Worm (Caenorhabditis elegans): ENCODE measurements around the gene srj-44.

srj-44 gene

DNA sequence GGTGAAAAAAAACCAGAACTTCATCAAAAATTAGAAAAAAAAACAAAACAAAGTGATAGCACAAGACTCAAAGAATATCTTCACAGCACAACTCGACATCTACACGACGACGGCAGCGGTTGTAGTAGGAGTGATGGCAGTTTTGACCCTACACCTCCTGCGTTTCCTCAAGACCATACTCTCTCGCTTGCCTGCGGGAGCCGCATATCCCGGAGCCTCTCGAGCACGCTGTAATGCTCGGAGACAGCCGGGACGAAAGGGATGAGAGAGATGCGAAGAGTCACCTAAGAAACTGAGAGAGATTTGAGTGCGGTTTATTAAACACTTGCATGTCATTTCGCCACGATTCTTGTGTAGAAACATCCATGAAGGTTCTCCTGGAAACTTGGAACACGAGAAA is 36.2 kb downstream of the srj-44 start:
- TF ChIP-seq dpff-1 (tag; optimal IDR thresholded peaks at IDR 0.05) (no peak), C17E4.6 (GFP tag; IDR thresholded peaks at IDR 0.05) (no peak), attf-3 (GFP tag; conservative IDR thresholded peaks at IDR 0.05) (no peak), ama-1 (optimal IDR thresholded peaks at IDR 0.05) (no peak), ama-1 (GFP tag; optimal IDR thresholded peaks at IDR 0.05) (no peak), B0336.3 (GFP tag; IDR thresholded peaks at IDR 0.05) (no peak), dox-1 (GFP tag; IDR thresholded peaks at IDR 0.05) (no peak), nfya-1 (tag; optimal IDR thresholded peaks at IDR 0.05; ENCODE audit: borderline replicate concordance, insufficient read depth) (no peak), pbrm-1 (GFP tag; IDR thresholded peaks at IDR 0.05) (no peak), madf-10 (tag; optimal IDR thresholded peaks at IDR 0.05) (no peak), sptf-2 (GFP tag; optimal IDR thresholded peaks at IDR 0.05) (no peak), ztf-25 (GFP tag; IDR thresholded peaks at IDR 0.05) (no peak), F23B12.7 (tag; optimal IDR thresholded peaks at IDR 0.05; ENCODE audit: insufficient read depth) (no peak)

DNA sequence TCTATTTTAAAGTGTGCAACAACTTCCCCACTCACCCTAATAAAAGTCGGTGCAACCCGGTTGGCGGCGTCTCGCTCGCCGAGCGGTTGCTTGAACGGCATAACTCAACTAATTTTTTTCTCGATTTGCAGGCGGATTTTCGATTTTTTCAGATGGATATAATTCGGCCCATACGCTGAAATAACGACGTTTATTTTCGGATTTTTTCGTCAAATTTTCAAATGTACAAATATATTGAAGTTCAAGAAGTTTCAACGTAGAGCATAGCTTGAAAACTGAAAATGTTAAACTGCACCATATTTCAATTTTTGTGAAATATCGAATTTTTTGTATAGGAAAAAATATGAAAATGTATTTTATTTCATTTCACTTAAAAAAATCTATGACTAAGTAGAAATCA is 37.9 kb downstream of the srj-44 start, which contains the start of gene ketn-1:
ketn-1 (minus strand) TSS at position 101 of the 400 bp plus-strand sequence.
- TF ChIP-seq zfh-2 (GFP tag; conservative IDR thresholded peaks at IDR 0.05) (no peak), F52B5.7 (tag; optimal IDR thresholded peaks at IDR 0.05) (no peak), egrh-3 (GFP tag; IDR thresholded peaks at IDR 0.05) (no peak), lir-1 (GFP tag; conservative IDR thresholded peaks at IDR 0.05) (no peak), nfyb-1 (GFP tag; IDR thresholded peaks at IDR 0.05) (no peak), gei-17 (GFP tag; optimal IDR thresholded peaks at IDR 0.05) (no peak), F37B4.10 (GFP tag; IDR thresholded peaks at IDR 0.05) (no peak), hmg-20 (GFP tag; IDR thresholded peaks at IDR 0.05) (no peak), hmg-1.2 (GFP tag; IDR thresholded peaks at IDR 0.05) (no peak), snpc-4 (GFP tag; optimal IDR thresholded peaks at IDR 0.05) (no peak), snpc-4 (tag; optimal IDR thresholded peaks at IDR 0.05) (no peak), F55B11.4 (tag; optimal IDR thresholded peaks at IDR 0.05; ENCODE audit: borderline replicate concordance, insufficient read depth) (no peak), nfya-2 (GFP tag; IDR thresholded peaks at IDR 0.05) (no peak), mel-28 (tag; optimal IDR thresholded peaks at IDR 0.05; ENCODE audit: borderline replicate concordance) (no peak), C17E4.6 (GFP tag; IDR thresholded peaks at IDR 0.05) (no peak), ceh-91 (GFP tag; IDR thresholded peaks at IDR 0.05) (no peak), attf-6 (GFP tag; IDR thresholded peaks at IDR 0.05) (no peak), aptf-2 (GFP tag; conservative IDR thresholded peaks at IDR 0.05) (no peak), T26A5.8 (tag; optimal IDR thresholded peaks at IDR 0.05) (no peak), egl-18 (GFP tag; IDR thresholded peaks at IDR 0.05) (no peak)

DNA sequence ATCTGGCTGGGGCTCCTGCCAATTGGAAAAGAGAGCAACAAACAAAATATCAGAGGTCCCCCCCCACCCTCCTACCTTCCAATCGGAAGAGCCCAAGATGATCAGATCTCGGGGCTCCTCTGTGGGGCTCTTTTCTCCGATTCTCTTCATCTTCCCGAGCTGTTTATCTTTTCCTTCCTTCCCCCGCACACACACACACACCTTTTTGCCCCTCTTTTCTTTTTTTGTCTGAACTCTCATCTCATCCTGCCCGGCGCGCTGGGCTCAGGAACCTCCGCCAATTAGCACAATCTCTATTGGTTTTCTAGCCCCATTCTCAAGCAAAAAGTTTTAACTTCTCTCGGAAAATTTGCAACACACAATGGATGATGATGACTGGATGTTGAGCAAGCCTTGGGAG is 42.4 kb downstream of the srj-44 start:
- no peak for TF ChIP-seq hlh-26 (GFP tag; conservative IDR thresholded peaks at IDR 0.05)
- peak; percentile 57 for TF ChIP-seq zfh-2 (GFP tag; conservative IDR thresholded peaks at IDR 0.05)

DNA sequence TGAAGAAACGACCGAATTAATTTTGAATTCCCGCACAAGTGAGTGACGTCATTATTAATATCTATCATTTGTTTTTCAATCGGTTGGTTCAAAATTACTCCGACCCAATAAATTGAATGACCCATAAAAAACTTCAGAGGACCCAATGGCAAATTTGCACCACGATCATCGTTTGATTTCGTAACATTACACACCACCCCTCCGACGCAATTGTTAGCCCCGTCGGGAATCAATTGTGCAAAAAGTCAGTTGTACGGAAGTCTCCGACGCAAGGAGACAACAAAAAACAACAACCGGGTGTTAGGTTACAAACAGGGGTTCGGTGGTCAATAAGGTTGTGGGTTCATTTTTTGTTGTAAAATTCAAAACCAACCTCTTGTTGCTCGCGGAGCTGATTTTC is 43.7 kb downstream of the srj-44 start:
- TF ChIP-seq bed-2 (GFP tag; IDR thresholded peaks at IDR 0.05) (no peak), zim-3 (tag; optimal IDR thresholded peaks at IDR 0.05) (no peak), egl-44 (GFP tag; IDR thresholded peaks at IDR 0.05) (no peak), hrde-1 (tag; optimal IDR thresholded peaks at IDR 0.05; ENCODE audit: borderline replicate concordance) (no peak), dpff-1 (tag; optimal IDR thresholded peaks at IDR 0.05) (no peak), efl-1 (GFP tag; optimal IDR thresholded peaks at IDR 0.05) (no peak), Y79H2A.3 (GFP tag; conservative IDR thresholded peaks at IDR 0.05) (no peak), hmg-1.2 (GFP tag; IDR thresholded peaks at IDR 0.05) (no peak), hsf-1 (GFP tag; IDR thresholded peaks at IDR 0.05) (no peak), ceh-91 (GFP tag; IDR thresholded peaks at IDR 0.05) (no peak), T07F8.4 (tag; optimal IDR thresholded peaks at IDR 0.05) (no peak), madf-6 (GFP tag; IDR thresholded peaks at IDR 0.05) (no peak), madf-10 (tag; optimal IDR thresholded peaks at IDR 0.05) (no peak), xnd-1 (tag; optimal IDR thresholded peaks at IDR 0.05) (no peak), bed-1 (GFP tag; IDR thresholded peaks at IDR 0.05) (no peak), unc-62 (GFP tag; optimal IDR thresholded peaks at IDR 0.05) (no peak), F49E8.2 (tag; optimal IDR thresholded peaks at IDR 0.05; ENCODE audit: insufficient read depth) (no peak)
